Worm (Caenorhabditis elegans): ENCODE results near the gene acox-1.5.

The acox-1.5 gene

ce11 chrIII:9542816-9543215, 49.2 kb downstream of the acox-1.5 start, which contains the start of gene eif-2Balpha:
eif-2Balpha (plus strand) TSS chrIII:9543119.
- TF ChIP-seq attf-5 (GFP tag; optimal IDR thresholded peaks at IDR 0.05) (peak; percentile 18), mcd-1 (GFP tag; IDR thresholded peaks at IDR 0.05) (peak; percentile 44; the same call in 1 of the 2 replicates), hrde-1 (tag; optimal IDR thresholded peaks at IDR 0.05; ENCODE audit: borderline replicate concordance) (no peak), mxl-1 (tag; optimal IDR thresholded peaks at IDR 0.05) (no peak), ztf-18 (tag; optimal IDR thresholded peaks at IDR 0.05) (no peak), nhr-90 (tag; optimal IDR thresholded peaks at IDR 0.05) (no peak), unc-130 (GFP tag; optimal IDR thresholded peaks at IDR 0.05) (no peak), lsl-1 (GFP tag; optimal IDR thresholded peaks at IDR 0.05) (peak; percentile 31), akir-1 (GFP tag; optimal IDR thresholded peaks at IDR 0.05) (no peak), ets-4 (GFP tag; optimal IDR thresholded peaks at IDR 0.05) (no peak), hmg-1.2 (GFP tag; IDR thresholded peaks at IDR 0.05) (peak; percentile 51; the same call in 1 of the 2 replicates)

ce11 chrIII:9542280-9542679, 49.7 kb downstream of the acox-1.5 start, which contains the start of gene mut-7:
mut-7 (minus strand) TSS chrIII:9542380.
- TF ChIP-seq C17E4.6 (GFP tag; IDR thresholded peaks at IDR 0.05) (no peak), madf-6 (GFP tag; IDR thresholded peaks at IDR 0.05) (peak; percentile 37; the same call in 1 of the 2 replicates)

- TF ChIP-seq attf-5 (GFP tag; optimal IDR thresholded peaks at IDR 0.05) = peak; percentile 2
- TF ChIP-seq hmg-1.2 (GFP tag; IDR thresholded peaks at IDR 0.05) = peak; percentile 27; the same call in 1 of the 2 replicates
- TF ChIP-seq nfyb-1 (GFP tag; IDR thresholded peaks at IDR 0.05) = no peak
- no peak for TF ChIP-seq egl-18 (GFP tag; IDR thresholded peaks at IDR 0.05)
These were observed 53.3 kb downstream of the acox-1.5 start, which contains the start of gene ZK1098.3 for ce11 chrIII:9538655-9539155. ZK1098.3 (minus strand) TSS chrIII:9538705.
